Worm (Caenorhabditis elegans): ENCODE results near the gene mdt-1.2.

mdt-1.2 gene

ce11 chrX:17178239-17178638 is 26.9 kb downstream of the mdt-1.2 start, which contains the start of gene B0302.2:
Gene B0302.2 (plus strand): TSS chrX:17178539.
- TF ChIP-seq tra-4 (tag; optimal IDR thresholded peaks at IDR 0.05) (no peak), sea-1 (GFP tag; conservative IDR thresholded peaks at IDR 0.05) (no peak), scrt-1 (GFP tag; IDR thresholded peaks at IDR 0.05) (no peak), ama-1 (optimal IDR thresholded peaks at IDR 0.05) (no peak), tbx-37 (GFP tag; conservative IDR thresholded peaks at IDR 0.05) (no peak), hnd-1 (tag; optimal IDR thresholded peaks at IDR 0.05) (no peak), hmg-4 (GFP tag; optimal IDR thresholded peaks at IDR 0.05) (no peak), F13C5.2 (tag; optimal IDR thresholded peaks at IDR 0.05) (no peak), aly-1 (tag; optimal IDR thresholded peaks at IDR 0.05) (no peak), ceh-13 (GFP tag; optimal IDR thresholded peaks at IDR 0.05) (no peak), flt-1 (GFP tag; IDR thresholded peaks at IDR 0.05) (no peak), ets-7 (tag; optimal IDR thresholded peaks at IDR 0.05) (no peak), pes-1 (GFP tag; IDR thresholded peaks at IDR 0.05) (no peak), ceh-36 (tag; optimal IDR thresholded peaks at IDR 0.05) (no peak), hmbx-1 (tag; optimal IDR thresholded peaks at IDR 0.05) (no peak), B0310.2 (tag; optimal IDR thresholded peaks at IDR 0.05) (no peak), tbx-11 (GFP tag; IDR thresholded peaks at IDR 0.05) (no peak)

- TF ChIP-seq tra-4 (tag; optimal IDR thresholded peaks at IDR 0.05) (no peak), hmbx-1 (tag; optimal IDR thresholded peaks at IDR 0.05) (no peak), aly-1 (tag; optimal IDR thresholded peaks at IDR 0.05) (no peak), F13C5.2 (tag; optimal IDR thresholded peaks at IDR 0.05) (no peak), hmg-4 (GFP tag; optimal IDR thresholded peaks at IDR 0.05) (no peak), B0310.2 (tag; optimal IDR thresholded peaks at IDR 0.05) (no peak), hnd-1 (tag; optimal IDR thresholded peaks at IDR 0.05) (no peak), ama-1 (optimal IDR thresholded peaks at IDR 0.05) (no peak), scrt-1 (GFP tag; IDR thresholded peaks at IDR 0.05) (no peak), ets-7 (tag; optimal IDR thresholded peaks at IDR 0.05) (no peak), ceh-13 (GFP tag; optimal IDR thresholded peaks at IDR 0.05) (no peak), flt-1 (GFP tag; IDR thresholded peaks at IDR 0.05) (no peak), sea-1 (GFP tag; conservative IDR thresholded peaks at IDR 0.05) (no peak), tbx-11 (GFP tag; IDR thresholded peaks at IDR 0.05) (no peak), ceh-36 (tag; optimal IDR thresholded peaks at IDR 0.05) (no peak), pes-1 (GFP tag; IDR thresholded peaks at IDR 0.05) (no peak), tbx-37 (GFP tag; conservative IDR thresholded peaks at IDR 0.05) (no peak)
Observed at ce11 chrX:17180135-17180534, 28.8 kb downstream of the mdt-1.2 start.

- TF ChIP-seq ceh-13 (GFP tag; optimal IDR thresholded peaks at IDR 0.05) (no peak), hnd-1 (tag; optimal IDR thresholded peaks at IDR 0.05) (no peak), ceh-36 (tag; optimal IDR thresholded peaks at IDR 0.05) (no peak), hmbx-1 (tag; optimal IDR thresholded peaks at IDR 0.05) (no peak), sea-1 (GFP tag; conservative IDR thresholded peaks at IDR 0.05) (no peak), hmg-4 (GFP tag; optimal IDR thresholded peaks at IDR 0.05) (peak; percentile 6), aly-1 (tag; optimal IDR thresholded peaks at IDR 0.05) (no peak), ama-1 (optimal IDR thresholded peaks at IDR 0.05) (no peak), B0310.2 (tag; optimal IDR thresholded peaks at IDR 0.05) (no peak), flt-1 (GFP tag; IDR thresholded peaks at IDR 0.05) (peak; percentile 65; the same call in 1 of the 2 replicates), tbx-37 (GFP tag; conservative IDR thresholded peaks at IDR 0.05) (peak; percentile 47; the same call in 1 of the 2 replicates), tbx-11 (GFP tag; IDR thresholded peaks at IDR 0.05) (no peak), tra-4 (tag; optimal IDR thresholded peaks at IDR 0.05) (no peak), ets-7 (tag; optimal IDR thresholded peaks at IDR 0.05) (no peak), scrt-1 (GFP tag; IDR thresholded peaks at IDR 0.05) (no peak), pes-1 (GFP tag; IDR thresholded peaks at IDR 0.05) (peak; percentile 66; the same call in 1 of the 2 replicates), F13C5.2 (tag; optimal IDR thresholded peaks at IDR 0.05) (peak; percentile 77)
Observed at ce11 chrX:17181220-17181619, 29.9 kb downstream of the mdt-1.2 start.

- TF ChIP-seq tbx-37 (GFP tag; conservative IDR thresholded peaks at IDR 0.05) (no peak), aly-1 (tag; optimal IDR thresholded peaks at IDR 0.05) (peak; percentile 33), F13C5.2 (tag; optimal IDR thresholded peaks at IDR 0.05) (peak; percentile 37), hmg-4 (GFP tag; optimal IDR thresholded peaks at IDR 0.05) (peak; percentile 67), tra-4 (tag; optimal IDR thresholded peaks at IDR 0.05) (no peak)
Observed at ce11 chrX:17184363-17184762, 33.0 kb downstream of the mdt-1.2 start.

ce11 chrX:17185696-17186430 is 34.5 kb downstream of the mdt-1.2 start, which contains the start of gene sid-3:
Gene sid-3 (plus strand): TSS chrX:17186380.
- TF ChIP-seq tbx-37 (GFP tag; conservative IDR thresholded peaks at IDR 0.05) = no peak

ce11 chrX:17195080-17195479 is 43.8 kb downstream of the mdt-1.2 start, which contains the start of gene B0302.5:
Gene B0302.5 (minus strand): TSS chrX:17195137.
- TF ChIP-seq ceh-36 (tag; optimal IDR thresholded peaks at IDR 0.05) (no peak), sea-1 (GFP tag; conservative IDR thresholded peaks at IDR 0.05) (no peak), ets-7 (tag; optimal IDR thresholded peaks at IDR 0.05) (no peak), B0310.2 (tag; optimal IDR thresholded peaks at IDR 0.05) (no peak), tbx-37 (GFP tag; conservative IDR thresholded peaks at IDR 0.05) (no peak), pes-1 (GFP tag; IDR thresholded peaks at IDR 0.05) (no peak)

ce11 chrX:17197824-17198223 is 46.5 kb downstream of the mdt-1.2 start:
- TF ChIP-seq sea-1 (GFP tag; conservative IDR thresholded peaks at IDR 0.05) (no peak), ama-1 (optimal IDR thresholded peaks at IDR 0.05) (no peak), scrt-1 (GFP tag; IDR thresholded peaks at IDR 0.05) (no peak), pes-1 (GFP tag; IDR thresholded peaks at IDR 0.05) (no peak), aly-1 (tag; optimal IDR thresholded peaks at IDR 0.05) (no peak), ceh-13 (GFP tag; optimal IDR thresholded peaks at IDR 0.05) (no peak), tbx-11 (GFP tag; IDR thresholded peaks at IDR 0.05) (no peak), ets-7 (tag; optimal IDR thresholded peaks at IDR 0.05) (no peak), ceh-36 (tag; optimal IDR thresholded peaks at IDR 0.05) (no peak), F13C5.2 (tag; optimal IDR thresholded peaks at IDR 0.05) (no peak), hmg-4 (GFP tag; optimal IDR thresholded peaks at IDR 0.05) (no peak), hmbx-1 (tag; optimal IDR thresholded peaks at IDR 0.05) (no peak), tra-4 (tag; optimal IDR thresholded peaks at IDR 0.05) (no peak), flt-1 (GFP tag; IDR thresholded peaks at IDR 0.05) (no peak), tbx-37 (GFP tag; conservative IDR thresholded peaks at IDR 0.05) (no peak), hnd-1 (tag; optimal IDR thresholded peaks at IDR 0.05) (no peak), B0310.2 (tag; optimal IDR thresholded peaks at IDR 0.05) (no peak)
